Worm (Caenorhabditis elegans) whole organism, young adult: ENCODE data around the gene vit-5.

ENCODE experiments used
- B0019.2 ChIP-seq: fragments of 200-800 bp; sonication (Bioruptor generic); conservative IDR thresholded peaks from 2 replicates; pipeline ENCODE4 v1.3.6; 2022; ENCODE audit warnings: missing genetic modification reagents, missing genetic modification characterization, missing compliant biosample characterization
- B0261.1 ChIP-seq: sonication (generic microtip); optimal IDR thresholded peaks from 2 replicates; lab custom pipeline; 2016; ENCODE audit warnings: mild to moderate bottlenecking, missing genetic modification characterization, moderate library complexity, missing compliant biosample characterization
- B0336.3 ChIP-seq: fragments of 200-800 bp; sonication (Bioruptor generic); IDR thresholded peaks from 2 replicates; pipeline ENCODE4 v1.3.6; 2022; ENCODE audit warnings: missing genetic modification characterization, missing compliant biosample characterization
- F23B12.7 ChIP-seq: sonication (generic microtip); optimal IDR thresholded peaks from 2 replicates; lab custom pipeline; 2017; ENCODE audit warnings: missing genetic modification characterization, mild to moderate bottlenecking, missing compliant biosample characterization, antibody characterized with exemption, moderate library complexity; ENCODE audit not compliant: insufficient read depth
- F33H1.4 ChIP-seq: fragments of 200-800 bp; sonication (Bioruptor generic); IDR thresholded peaks from 2 replicates; pipeline ENCODE4 v1.3.6; 2022; ENCODE audit warnings: missing genetic modification reagents, missing genetic modification characterization, missing compliant biosample characterization
- F49E8.2 ChIP-seq: sonication (generic microtip); optimal IDR thresholded peaks from 3 replicates; lab custom pipeline; 2017; ENCODE audit warnings: missing genetic modification characterization, mild to moderate bottlenecking, missing compliant biosample characterization, antibody characterized with exemption, moderate library complexity; ENCODE audit not compliant: insufficient read depth
- Y53F4B.3 ChIP-seq: fragments of 200-800 bp; sonication (Bioruptor generic); IDR thresholded peaks from 2 replicates; pipeline ENCODE4 v1.3.6; 2022; ENCODE audit warnings: missing genetic modification reagents, missing genetic modification characterization, missing compliant biosample characterization
- Y53G8AR.9 ChIP-seq: fragments of 200-800 bp; sonication (Bioruptor generic); conservative IDR thresholded peaks from 2 replicates; pipeline ENCODE4 v1.3.6; 2022; ENCODE audit warnings: missing genetic modification reagents, missing genetic modification characterization, missing compliant biosample characterization
- ZK185.1 ChIP-seq: sonication (generic microtip); optimal IDR thresholded peaks from 2 replicates; lab custom pipeline; 2016; ENCODE audit warnings: mild to moderate bottlenecking, missing genetic modification characterization, missing compliant biosample characterization; ENCODE audit not compliant: poor library complexity, severe bottlenecking
- athp-1 ChIP-seq: sonication (generic microtip); optimal IDR thresholded peaks from 2 replicates; lab custom pipeline; 2017; ENCODE audit warnings: mild to moderate bottlenecking, missing genetic modification characterization, missing compliant biosample characterization
- cebp-2 ChIP-seq: fragments of 200-800 bp; sonication (Bioruptor generic); IDR thresholded peaks from 2 replicates; pipeline ENCODE4 v1.3.6; 2022; ENCODE audit warnings: missing genetic modification characterization, missing compliant biosample characterization
- ceh-100 ChIP-seq: fragments of 200-800 bp; sonication (Bioruptor generic); IDR thresholded peaks from 2 replicates; pipeline ENCODE4 v1.3.6; 2022; ENCODE audit warnings: missing genetic modification reagents, missing genetic modification characterization, missing compliant biosample characterization
- ceh-40 ChIP-seq: fragments of 200-800 bp; sonication (Bioruptor generic); IDR thresholded peaks from 2 replicates; pipeline ENCODE4 v1.3.6; 2022; ENCODE audit warnings: missing genetic modification characterization, missing compliant biosample characterization
- chd-7 ChIP-seq: sonication (generic microtip); optimal IDR thresholded peaks from 2 replicates; lab custom pipeline; 2016; ENCODE audit warnings: mild to moderate bottlenecking, missing genetic modification characterization, moderate library complexity, missing compliant biosample characterization
- dox-1 ChIP-seq: fragments of 200-800 bp; sonication (Bioruptor generic); IDR thresholded peaks from 2 replicates; pipeline ENCODE4 v1.3.6; 2022; ENCODE audit warnings: missing genetic modification reagents, missing genetic modification characterization, missing compliant biosample characterization
- dpl-1 ChIP-seq: fragments of 150-350 bp; optimal IDR thresholded peaks from 2 replicates; lab custom pipeline; 2014; ENCODE audit warnings: missing biosample characterization, missing genetic modification reagents, missing genetic modification characterization
- egrh-3 ChIP-seq: fragments of 200-800 bp; sonication (Bioruptor generic); IDR thresholded peaks from 2 replicates; pipeline ENCODE4 v1.3.6; 2022; ENCODE audit warnings: missing genetic modification reagents, missing genetic modification characterization, missing compliant biosample characterization
- ets-4 ChIP-seq: fragments of 200-800 bp; sonication (Bioruptor generic); optimal IDR thresholded peaks from 2 replicates; lab custom pipeline; 2018; ENCODE audit warnings: mild to moderate bottlenecking, missing genetic modification characterization, missing compliant biosample characterization
- hlh-26 ChIP-seq: fragments of 200-800 bp; sonication (Bioruptor generic); conservative IDR thresholded peaks from 2 replicates; pipeline ENCODE4 v1.3.6; 2022; ENCODE audit warnings: missing genetic modification reagents, missing genetic modification characterization, missing compliant biosample characterization
- hrde-1 ChIP-seq: sonication (generic microtip); optimal IDR thresholded peaks from 2 replicates; lab custom pipeline; 2016; ENCODE audit warnings: missing genetic modification characterization, mild to moderate bottlenecking, missing compliant biosample characterization, moderate library complexity, missing genotype, missing genetic modification reagents, borderline replicate concordance
- let-526 ChIP-seq: fragments of 200-800 bp; sonication (Bioruptor generic); IDR thresholded peaks from 2 replicates; pipeline ENCODE4 v1.3.6; 2022; ENCODE audit warnings: missing genetic modification reagents, missing genetic modification characterization, missing compliant biosample characterization
- lin-54 ChIP-seq: fragments of 200-800 bp; sonication (Bioruptor generic); optimal IDR thresholded peaks from 2 replicates; lab custom pipeline; 2018; ENCODE audit warnings: mild to moderate bottlenecking, missing genetic modification characterization, missing compliant biosample characterization
- lir-1 ChIP-seq: fragments of 200-800 bp; sonication (Bioruptor generic); conservative IDR thresholded peaks from 2 replicates; pipeline ENCODE4 v1.3.6; 2022; ENCODE audit warnings: missing genetic modification reagents, missing genetic modification characterization, missing compliant biosample characterization
- madf-3 ChIP-seq: fragments of 200-800 bp; sonication (Bioruptor generic); IDR thresholded peaks from 2 replicates; pipeline ENCODE4 v1.3.6; 2022; ENCODE audit warnings: missing genetic modification reagents, missing genetic modification characterization, missing compliant biosample characterization
- mcd-1 ChIP-seq: fragments of 200-800 bp; sonication (Bioruptor generic); IDR thresholded peaks from 2 replicates; pipeline ENCODE4 v1.3.6; 2022; ENCODE audit warnings: missing genetic modification reagents, missing genetic modification characterization, missing compliant biosample characterization
- mel-28 ChIP-seq: sonication (generic microtip); optimal IDR thresholded peaks from 2 replicates; lab custom pipeline; 2016; ENCODE audit warnings: borderline replicate concordance, mild to moderate bottlenecking, missing genetic modification characterization, missing compliant biosample characterization
- nhr-179 ChIP-seq: sonication (generic microtip); optimal IDR thresholded peaks from 2 replicates; lab custom pipeline; 2016; ENCODE audit warnings: mild to moderate bottlenecking, missing genetic modification characterization, missing compliant biosample characterization
- pha-4 ChIP-seq: fragments of 150-350 bp; sonication (generic microtip); optimal IDR thresholded peaks from 2 replicates; lab custom pipeline; 2014; ENCODE audit warnings: missing biosample characterization, missing genetic modification reagents, missing genetic modification characterization
- repo-1 ChIP-seq: sonication (generic microtip); optimal IDR thresholded peaks from 2 replicates; lab custom pipeline; 2017; ENCODE audit warnings: mild to moderate bottlenecking, missing genetic modification characterization, missing compliant biosample characterization
- rpc-1 ChIP-seq, 2 experiments: fragments of 150-350 bp in 1 of 2; sonication (generic microtip) in 1 of 2; optimal IDR thresholded peaks; 2 replicates each; lab custom pipeline; 2014 to 2018; ENCODE audit warnings: missing biosample characterization in 1 of 2, missing genetic modification characterization in 1 of 2, missing genetic modification reagents in 1 of 2, missing genotype in 1 of 2
- snpc-4 ChIP-seq, 5 experiments: fragments of 150-350 bp in 1 of 5; sonication (generic microtip) in 4 of 5; optimal IDR thresholded peaks; 2 replicates each; lab custom pipeline; 2014 to 2018; ENCODE audit warnings: missing genetic modification characterization in 5 of 5, missing biosample characterization in 3 of 5, antibody characterized with exemption in 2 of 5, mild to moderate bottlenecking in 2 of 5, missing compliant biosample characterization in 2 of 5, missing genotype in 2 of 5, moderate library complexity in 2 of 5, missing genetic modification reagents in 1 of 5
- tbx-9 ChIP-seq: sonication (generic microtip); optimal IDR thresholded peaks from 2 replicates; lab custom pipeline; 2016; ENCODE audit warnings: borderline replicate concordance, missing genetic modification characterization, inconsistent platforms, missing compliant biosample characterization
- unc-130 ChIP-seq: sonication (generic microtip); optimal IDR thresholded peaks from 2 replicates; lab custom pipeline; 2016; ENCODE audit warnings: missing genetic modification reagents, missing genetic modification characterization, missing compliant biosample characterization
- unc-62 ChIP-seq: fragments of 150-350 bp; optimal IDR thresholded peaks from 2 replicates; lab custom pipeline; 2014; ENCODE audit warnings: missing biosample characterization, missing genetic modification reagents, missing genetic modification characterization
- ztf-6 ChIP-seq: fragments of 200-800 bp; sonication (Bioruptor generic); IDR thresholded peaks from 2 replicates; pipeline ENCODE4 v1.3.6; 2022; ENCODE audit warnings: missing genetic modification reagents, missing genetic modification characterization, missing compliant biosample characterization

Gene vit-5

ce11 chrX:3375320-3375719 lies 28.0 kb upstream of the vit-5 start:
- no peak for TF ChIP-seq F33H1.4 (GFP tag; lab: Robert Waterston, UW)
- TF ChIP-seq B0261.1: no peak
- no peak for TF ChIP-seq unc-62 (GFP tag; lab: Kevin White, UChicago)

- TF ChIP-seq dox-1 (GFP tag; lab: Robert Waterston, UW): no peak
- no peak for TF ChIP-seq nhr-179 (tag; lab: Kevin White, UChicago)
- no peak for TF ChIP-seq Y53G8AR.9
- TF ChIP-seq rpc-1 (optimal IDR thresholded peaks at IDR 0.05; lab: Kevin White, UChicago): no peak
- no peak for TF ChIP-seq rpc-1 (tag; optimal IDR thresholded peaks at IDR 0.05; lab: Kevin White, UChicago)
- no peak for TF ChIP-seq athp-1 (tag; lab: Kevin White, UChicago)
- no peak for TF ChIP-seq snpc-4 (GFP tag; optimal IDR thresholded peaks at IDR 0.05; lab: Kevin White, UChicago)
- TF ChIP-seq snpc-4 (tag; optimal IDR thresholded peaks at IDR 0.05; lab: Kevin White, UChicago): no peak
- no peak for TF ChIP-seq ztf-6 (GFP tag; lab: Robert Waterston, UW)
- TF ChIP-seq hlh-26: no peak
- TF ChIP-seq F49E8.2 (tag; lab: Kevin White, UChicago): no peak
- TF ChIP-seq lin-54 (GFP tag; lab: Kevin White, UChicago): no peak
- no peak for TF ChIP-seq F23B12.7 (tag; lab: Kevin White, UChicago)
- no peak for TF ChIP-seq pha-4 (tag; lab: Kevin White, UChicago)
- TF ChIP-seq let-526 (GFP tag; lab: Robert Waterston, UW): no peak
Observed at ce11 chrX:3379114-3379513, 24.2 kb upstream of the vit-5 start, which contains the start of gene sorf-1. TSS of gene sorf-1 (minus strand) at chrX:3379248.

ce11 chrX:3380167-3380566 lies 23.1 kb upstream of the vit-5 start, which contains the start of gene ZK563.7:
TSS of gene ZK563.7 (plus strand) at chrX:3380467.
- TF ChIP-seq dpl-1: no peak
- no peak for TF ChIP-seq repo-1
- TF ChIP-seq tbx-9: no peak
- no peak for TF ChIP-seq madf-3 (GFP tag; lab: Robert Waterston, UW)
- TF ChIP-seq athp-1 (tag; lab: Kevin White, UChicago): no peak
- no peak for TF ChIP-seq ceh-40 (GFP tag; lab: Robert Waterston, UW)
- no peak for TF ChIP-seq ceh-100 (GFP tag; lab: Robert Waterston, UW)
- no peak for TF ChIP-seq chd-7 (tag; lab: Kevin White, UChicago)
- TF ChIP-seq ets-4 (GFP tag; lab: Kevin White, UChicago): no peak
- TF ChIP-seq hrde-1 (tag; lab: Kevin White, UChicago): no peak
- no peak for TF ChIP-seq B0261.1
- no peak for TF ChIP-seq ZK185.1 (tag; lab: Kevin White, UChicago)
- no peak for TF ChIP-seq lir-1 (GFP tag; lab: Robert Waterston, UW)
- TF ChIP-seq unc-62 (GFP tag; lab: Kevin White, UChicago): no peak
- TF ChIP-seq Y53F4B.3: no peak
- no peak for TF ChIP-seq B0336.3 (GFP tag; lab: Robert Waterston, UW)
- TF ChIP-seq unc-130 (GFP tag; lab: Kevin White, UChicago): no peak
- no peak for TF ChIP-seq mcd-1 (GFP tag; lab: Robert Waterston, UW)
- TF ChIP-seq Y53G8AR.9: no peak
- TF ChIP-seq, all 124 proteins: peak for 0

- TF ChIP-seq B0019.2 (GFP tag; lab: Robert Waterston, UW) (no peak), mel-28 (no peak), egrh-3 (no peak), cebp-2 (GFP tag; lab: Robert Waterston, UW) (no peak), ZK185.1 (tag; lab: Kevin White, UChicago) (no peak), F23B12.7 (tag; lab: Kevin White, UChicago) (no peak)
Observed at ce11 chrX:3385362-3385761, 17.9 kb upstream of the vit-5 start, which contains the start of gene acp-1. TSS of gene acp-1 (minus strand) at chrX:3385462.
